Worm (Caenorhabditis elegans) whole organism, mixed stage, embryonic: ENCODE data around the gene ZK1248.5.

Source experiments
- blmp-1 ChIP-seq: fragments of 150-350 bp; optimal IDR thresholded peaks from 2 replicates; lab custom pipeline; 2014; ENCODE audit warnings: missing biosample characterization, missing genetic modification characterization
- cnd-1 ChIP-seq: fragments of 200-800 bp; sonication (Bioruptor generic); optimal IDR thresholded peaks from 2 replicates; lab custom pipeline; 2018; ENCODE audit warnings: mild to moderate bottlenecking, missing genetic modification characterization, missing compliant biosample characterization
- drap-1 ChIP-seq: fragments of 200-800 bp; sonication (Bioruptor generic); optimal IDR thresholded peaks from 3 replicates; lab custom pipeline; 2018; ENCODE audit warnings: mild to moderate bottlenecking, missing genetic modification characterization, missing compliant biosample characterization
- ham-2 ChIP-seq: fragments of 200-800 bp; sonication (Bioruptor generic); optimal IDR thresholded peaks from 2 replicates; lab custom pipeline; 2018; ENCODE audit warnings: mild to moderate bottlenecking, missing genetic modification characterization, missing compliant biosample characterization
- lin-13 ChIP-seq: fragments of 150-350 bp; optimal IDR thresholded peaks from 2 replicates; lab custom pipeline; 2014; ENCODE audit warnings: missing biosample characterization, missing genetic modification characterization
- mep-1 ChIP-seq: fragments of 150-350 bp; optimal IDR thresholded peaks from 2 replicates; lab custom pipeline; 2017; ENCODE audit warnings: missing biosample characterization, missing genetic modification reagents, missing genetic modification characterization, inconsistent platforms
- nhr-12 ChIP-seq: fragments of 150-350 bp; optimal IDR thresholded peaks from 2 replicates; lab custom pipeline; 2014; ENCODE audit warnings: missing biosample characterization, missing genetic modification characterization
- nhr-28 ChIP-seq: fragments of 150-350 bp; optimal IDR thresholded peaks from 2 replicates; lab custom pipeline; 2014; ENCODE audit warnings: missing biosample characterization, missing genetic modification characterization
- pha-4 ChIP-seq: fragments of 150-350 bp; optimal IDR thresholded peaks from 2 replicates; lab custom pipeline; 2018; ENCODE audit warnings: missing biosample characterization, missing genetic modification reagents, missing genetic modification characterization
- snpc-4 ChIP-seq: fragments of 150-350 bp; optimal IDR thresholded peaks from 2 replicates; lab custom pipeline; 2014; ENCODE audit warnings: missing biosample characterization, missing genetic modification characterization
- sptf-1 ChIP-seq: sonication (generic microtip); optimal IDR thresholded peaks from 2 replicates; lab custom pipeline; 2017; ENCODE audit warnings: mild to moderate bottlenecking, missing genetic modification characterization, moderate library complexity, missing compliant biosample characterization
- unc-39 ChIP-seq: fragments of 150-350 bp; optimal IDR thresholded peaks from 2 replicates; lab custom pipeline; 2014; ENCODE audit warnings: missing biosample characterization, missing genetic modification characterization
- unc-62 ChIP-seq: fragments of 150-350 bp; optimal IDR thresholded peaks from 2 replicates; lab custom pipeline; 2014; ENCODE audit warnings: missing biosample characterization, missing genetic modification reagents, missing genetic modification characterization
- zip-8 ChIP-seq: fragments of 150-350 bp; optimal IDR thresholded peaks from 2 replicates; lab custom pipeline; 2014; ENCODE audit warnings: missing biosample characterization, missing genetic modification characterization

ce11 chrII:5792490-5792889, 17.8 kb upstream of the ZK1248.5 start, which contains the start of gene K05F1.14:
- no peak for TF ChIP-seq ham-2 (GFP tag; lab: Kevin White, UChicago)
- TF ChIP-seq nhr-28 (tag; lab: Kevin White, UChicago), result no peak
- TF ChIP-seq pha-4 (tag; lab: Kevin White, UChicago), result no peak
- no peak for TF ChIP-seq cnd-1 (tag; lab: Kevin White, UChicago)
- TF ChIP-seq nhr-12 (tag; lab: Kevin White, UChicago), result no peak
- no peak for TF ChIP-seq blmp-1
- no peak for TF ChIP-seq snpc-4
- no peak for TF ChIP-seq drap-1
- no peak for TF ChIP-seq lin-13 (tag; lab: Kevin White, UChicago)
- TF ChIP-seq sptf-1 (tag; lab: Kevin White, UChicago), result no peak
- TF ChIP-seq mep-1, result no peak
- TF ChIP-seq unc-39 (tag; lab: Kevin White, UChicago), result no peak
- no peak for TF ChIP-seq unc-62 (GFP tag; lab: Kevin White, UChicago)
- no peak for TF ChIP-seq zip-8 (tag; lab: Kevin White, UChicago)
